Worm (Caenorhabditis elegans): ENCODE results near the gene T12E12.6.

T12E12.6 gene

ce11 chrIV:5586320-5586720 lies 12.4 kb upstream of the T12E12.6 start:
- TF ChIP-seq unc-30 (tag; optimal IDR thresholded peaks at IDR 0.05) (no peak), ceh-82 (tag; optimal IDR thresholded peaks at IDR 0.05) (no peak), ztf-11 (tag; optimal IDR thresholded peaks at IDR 0.05) (no peak), unc-98 (GFP tag; IDR thresholded peaks at IDR 0.05) (no peak), grh-1 (GFP tag; IDR thresholded peaks at IDR 0.05) (no peak), nhr-11 (tag; optimal IDR thresholded peaks at IDR 0.05) (no peak), snu-23 (GFP tag; optimal IDR thresholded peaks at IDR 0.05) (peak; percentile 47), lin-39 (tag; optimal IDR thresholded peaks at IDR 0.05) (no peak), lin-35 (GFP tag; optimal IDR thresholded peaks at IDR 0.05) (peak in 1 of 2 experiments; percentile 48), nhr-71 (tag; optimal IDR thresholded peaks at IDR 0.05) (peak; percentile 62), nhr-85 (tag) (peak; percentile 95), nhr-76 (tag; optimal IDR thresholded peaks at IDR 0.05) (no peak), nhr-12 (tag; optimal IDR thresholded peaks at IDR 0.05) (no peak), swsn-7 (tag; optimal IDR thresholded peaks at IDR 0.05) (peak; percentile 24), sox-4 (tag; optimal IDR thresholded peaks at IDR 0.05) (no peak), pag-3 (tag; optimal IDR thresholded peaks at IDR 0.05; ENCODE audit: borderline replicate concordance, insufficient read depth) (no peak), C04F5.9 (tag; optimal IDR thresholded peaks at IDR 0.05) (no peak), mdl-1 (tag; optimal IDR thresholded peaks at IDR 0.05) (no peak), C34B4.2 (tag; optimal IDR thresholded peaks at IDR 0.05) (no peak), zip-4 (GFP tag; optimal IDR thresholded peaks at IDR 0.05) (no peak), fkh-10 (GFP tag; optimal IDR thresholded peaks at IDR 0.05) (no peak), Y116A8C.19 (tag; optimal IDR thresholded peaks at IDR 0.05; ENCODE audit: borderline replicate concordance) (no peak), lin-13 (GFP tag; optimal IDR thresholded peaks at IDR 0.05) (peak; percentile 1), hpl-2 (GFP tag; optimal IDR thresholded peaks at IDR 0.05) (no peak), ceh-88 (GFP tag; IDR thresholded peaks at IDR 0.05) (0 out of 2 replicates have a peak, but pooled peaks have one; percentile 17), sptf-1 (tag; optimal IDR thresholded peaks at IDR 0.05) (no peak), unc-130 (tag; optimal IDR thresholded peaks at IDR 0.05) (no peak), mab-9 (GFP tag; IDR thresholded peaks at IDR 0.05) (no peak), ceh-63 (GFP tag; optimal IDR thresholded peaks at IDR 0.05) (no peak), mef-2 (tag; optimal IDR thresholded peaks at IDR 0.05) (no peak), aha-1 (tag; optimal IDR thresholded peaks at IDR 0.05) (no peak), ceh-90 (tag; optimal IDR thresholded peaks at IDR 0.05) (no peak), fkh-8 (tag; optimal IDR thresholded peaks at IDR 0.05) (no peak), nhr-19 (GFP tag; conservative IDR thresholded peaks at IDR 0.05) (no peak; the same call in 1 of the 2 replicates), vab-15 (tag; optimal IDR thresholded peaks at IDR 0.05) (no peak), lin-15B (tag; optimal IDR thresholded peaks at IDR 0.05) (no peak), fkh-4 (tag; optimal IDR thresholded peaks at IDR 0.05; ENCODE audit: borderline replicate concordance) (no peak), nhr-237 (tag; optimal IDR thresholded peaks at IDR 0.05) (no peak), isw-1 (GFP tag; IDR thresholded peaks at IDR 0.05) (no peak), egl-27 (tag; optimal IDR thresholded peaks at IDR 0.05) (no peak), tbx-2 (tag; optimal IDR thresholded peaks at IDR 0.05) (no peak), skn-1 (tag; optimal IDR thresholded peaks at IDR 0.05) (peak; percentile 46), unc-86 (tag; optimal IDR thresholded peaks at IDR 0.05) (no peak), aly-2 (tag; optimal IDR thresholded peaks at IDR 0.05) (no peak), jun-1 (tag; optimal IDR thresholded peaks at IDR 0.05) (no peak), lir-3 (tag; optimal IDR thresholded peaks at IDR 0.05; ENCODE audit: poor library complexity) (no peak), nhr-90 (tag; optimal IDR thresholded peaks at IDR 0.05; ENCODE audit: poor library complexity) (peak; percentile 30), snpc-4 (tag; optimal IDR thresholded peaks at IDR 0.05) (no peak), C16A3.4 (tag; optimal IDR thresholded peaks at IDR 0.05) (no peak), sup-37 (GFP tag; optimal IDR thresholded peaks at IDR 0.05) (no peak), elt-3 (tag; optimal IDR thresholded peaks at IDR 0.05) (peak in 1 of 6 experiments; percentile 8), ztf-4 (tag; optimal IDR thresholded peaks at IDR 0.05) (no peak), mep-1 (tag; optimal IDR thresholded peaks at IDR 0.05) (peak; percentile 27), dpl-1 (GFP tag; optimal IDR thresholded peaks at IDR 0.05) (peak in 1 of 3 experiments; percentile 14)

All from whole organism, L1 larva.